Fruit fly (Drosophila melanogaster) whole organism, prepupa: ENCODE data around the gene Rpn3.
A peak's percentile ranks its signal among the peaks of the same experiment; 100 is the strongest.

ENCODE experiments used
- CG10669 ChIP-seq: fragments of 200-800 bp; sonication (Bioruptor generic); optimal IDR thresholded peaks from 3 replicates; lab custom pipeline; 2018; ENCODE audit warnings: missing biosample characterization, mild to moderate bottlenecking, missing genetic modification characterization, moderate library complexity
- CG11294 ChIP-seq: fragments of 200-800 bp; sonication (Bioruptor generic); IDR thresholded peaks from 2 replicates; pipeline ENCODE4 v1.3.6; 2022; ENCODE audit warnings: missing biosample characterization, missing genetic modification characterization
- CG15336 ChIP-seq: fragments of 200-800 bp; sonication (Bioruptor generic); IDR thresholded peaks from 2 replicates; pipeline ENCODE4 v1.3.6; 2022; ENCODE audit warnings: missing biosample characterization, missing genetic modification characterization
- CG1621 ChIP-seq: fragments of 200-800 bp; sonication (Bioruptor generic); optimal IDR thresholded peaks from 3 replicates; lab custom pipeline; 2018; ENCODE audit warnings: missing biosample characterization, mild to moderate bottlenecking, missing genetic modification characterization
- CG16779 ChIP-seq: fragments of 200-800 bp; sonication (Bioruptor generic); optimal IDR thresholded peaks from 3 replicates; lab custom pipeline; 2017; ENCODE audit warnings: missing biosample characterization, mild to moderate bottlenecking, missing genetic modification characterization
- CG3032 ChIP-seq: fragments of 200-800 bp; optimal IDR thresholded peaks from 2 replicates; lab custom pipeline; 2019; ENCODE audit warnings: missing biosample characterization, mild to moderate bottlenecking, missing genetic modification characterization, moderate library complexity
- CG31627 ChIP-seq: fragments of 200-800 bp; sonication (Bioruptor generic); optimal IDR thresholded peaks from 3 replicates; lab custom pipeline; 2016; ENCODE audit warnings: missing biosample characterization, missing genetic modification characterization
- CG32006 ChIP-seq: fragments of 200-800 bp; sonication (Bioruptor generic); optimal IDR thresholded peaks from 3 replicates; lab custom pipeline; 2017; ENCODE audit warnings: missing biosample characterization, mild to moderate bottlenecking, missing genetic modification characterization
- CG34406 ChIP-seq: fragments of 200-800 bp; sonication (Bioruptor generic); optimal IDR thresholded peaks from 3 replicates; lab custom pipeline; 2016; ENCODE audit warnings: missing biosample characterization, missing genetic modification characterization
- CG3919 ChIP-seq: fragments of 200-800 bp; sonication (Bioruptor generic); optimal IDR thresholded peaks from 3 replicates; lab custom pipeline; 2016; ENCODE audit warnings: missing biosample characterization, missing genetic modification characterization
- CG4318 ChIP-seq: fragments of 200-800 bp; sonication (Bioruptor generic); optimal IDR thresholded peaks from 3 replicates; lab custom pipeline; 2017; ENCODE audit warnings: missing biosample characterization, mild to moderate bottlenecking, missing genetic modification characterization
- CG6276 ChIP-seq: fragments of 200-800 bp; sonication (Bioruptor generic); optimal IDR thresholded peaks from 2 replicates; lab custom pipeline; 2017; ENCODE audit warnings: missing biosample characterization, mild to moderate bottlenecking, missing genetic modification characterization
- CG6854 ChIP-seq: fragments of 200-800 bp; sonication (Bioruptor generic); optimal IDR thresholded peaks from 2 replicates; lab custom pipeline; 2017; ENCODE audit warnings: missing biosample characterization, mild to moderate bottlenecking, missing genetic modification characterization
- CG7368 ChIP-seq: fragments of 200-800 bp; sonication (Bioruptor generic); optimal IDR thresholded peaks from 3 replicates; lab custom pipeline; 2016; ENCODE audit warnings: missing biosample characterization, missing genetic modification characterization
- CG8632 ChIP-seq: fragments of 200-800 bp; sonication (Bioruptor generic); optimal IDR thresholded peaks from 3 replicates; lab custom pipeline; 2016; ENCODE audit warnings: missing biosample characterization, missing genetic modification characterization
- CG9139 ChIP-seq: fragments of 200-800 bp; sonication (Bioruptor generic); optimal IDR thresholded peaks from 3 replicates; lab custom pipeline; 2017; ENCODE audit warnings: missing biosample characterization, mild to moderate bottlenecking, missing genetic modification characterization
- Eip93F ChIP-seq: fragments of 200-800 bp; sonication (Bioruptor generic); optimal IDR thresholded peaks from 2 replicates; lab custom pipeline; 2016; ENCODE audit warnings: missing biosample characterization, mild to moderate bottlenecking, missing genetic modification characterization
- Ets21C ChIP-seq: fragments of 200-800 bp; sonication (Bioruptor generic); optimal IDR thresholded peaks from 3 replicates; lab custom pipeline; 2016; ENCODE audit warnings: missing biosample characterization, missing genetic modification characterization
- Ets96B ChIP-seq: fragments of 200-800 bp; optimal IDR thresholded peaks from 2 replicates; lab custom pipeline; 2019; ENCODE audit warnings: missing biosample characterization, mild to moderate bottlenecking, missing genetic modification characterization, moderate library complexity
- Gug ChIP-seq: fragments of 200-800 bp; sonication (Bioruptor generic); IDR thresholded peaks from 2 replicates; pipeline ENCODE4 v1.3.6; 2022; ENCODE audit warnings: missing biosample characterization, missing genetic modification characterization
- Hr38 ChIP-seq: sonication (Bioruptor generic); optimal IDR thresholded peaks from 2 replicates; lab custom pipeline; 2016; ENCODE audit warnings: missing biosample characterization, missing genetic modification characterization
- Lpt ChIP-seq: fragments of 200-800 bp; sonication (Bioruptor generic); optimal IDR thresholded peaks from 3 replicates; lab custom pipeline; 2016; ENCODE audit warnings: missing biosample characterization, missing genetic modification characterization
- Met ChIP-seq: fragments of 200-800 bp; sonication (Bioruptor generic); optimal IDR thresholded peaks from 3 replicates; lab custom pipeline; 2016; ENCODE audit warnings: missing biosample characterization, missing genetic modification characterization
- OdsH ChIP-seq: fragments of 200-800 bp; sonication (Bioruptor generic); optimal IDR thresholded peaks from 3 replicates; lab custom pipeline; 2016; ENCODE audit warnings: missing biosample characterization, missing genetic modification characterization
- Sox15 ChIP-seq: fragments of 200-800 bp; sonication (Bioruptor generic); optimal IDR thresholded peaks from 3 replicates; lab custom pipeline; 2016; ENCODE audit warnings: missing biosample characterization, missing genetic modification characterization
- acj6 ChIP-seq: fragments of 200-800 bp; sonication (Bioruptor generic); optimal IDR thresholded peaks from 3 replicates; lab custom pipeline; 2016; ENCODE audit warnings: missing biosample characterization, missing genetic modification characterization
- cyc ChIP-seq: fragments of 200-800 bp; sonication (Bioruptor generic); optimal IDR thresholded peaks from 3 replicates; lab custom pipeline; 2016; ENCODE audit warnings: missing biosample characterization, missing genetic modification characterization
- dac ChIP-seq: fragments of 200-800 bp; sonication (Bioruptor generic); optimal IDR thresholded peaks from 2 replicates; lab custom pipeline; 2017; ENCODE audit warnings: missing biosample characterization, mild to moderate bottlenecking, missing genetic modification characterization
- dsx ChIP-seq: fragments of 200-800 bp; optimal IDR thresholded peaks from 3 replicates; lab custom pipeline; 2019; ENCODE audit warnings: missing biosample characterization, mild to moderate bottlenecking, missing genetic modification characterization, moderate library complexity; ENCODE audit not compliant: poor library complexity, severe bottlenecking
- fd59A ChIP-seq: fragments of 200-800 bp; sonication (Bioruptor generic); optimal IDR thresholded peaks from 2 replicates; lab custom pipeline; 2017; ENCODE audit warnings: missing biosample characterization, mild to moderate bottlenecking, missing genetic modification characterization, missing genetic modification reagents
- fkh ChIP-seq: fragments of 200-800 bp; sonication (Bioruptor generic); optimal IDR thresholded peaks from 3 replicates; lab custom pipeline; 2017; ENCODE audit warnings: missing biosample characterization, mild to moderate bottlenecking, missing genetic modification characterization, moderate library complexity
- lz ChIP-seq: fragments of 200-800 bp; sonication (Bioruptor generic); optimal IDR thresholded peaks from 3 replicates; lab custom pipeline; 2016; ENCODE audit warnings: missing biosample characterization, missing genetic modification characterization
- net ChIP-seq: fragments of 200-800 bp; sonication (Bioruptor generic); optimal IDR thresholded peaks from 3 replicates; lab custom pipeline; 2016; ENCODE audit warnings: missing biosample characterization, missing genetic modification characterization
- salr ChIP-seq, 2 experiments: fragments of 200-800 bp; sonication (Bioruptor generic); optimal IDR thresholded peaks; 3 replicates each; lab custom pipeline; 2016 to 2018; ENCODE audit warnings: missing biosample characterization in 2 of 2, missing genetic modification characterization in 2 of 2, mild to moderate bottlenecking in 1 of 2
- spab ChIP-seq: fragments of 200-800 bp; sonication (Bioruptor generic); optimal IDR thresholded peaks from 2 replicates; lab custom pipeline; 2017; ENCODE audit warnings: missing biosample characterization, mild to moderate bottlenecking, missing genetic modification characterization, missing genetic modification reagents
- ss ChIP-seq, 2 experiments: fragments of 200-800 bp; sonication (Bioruptor generic); optimal IDR thresholded peaks; 2 replicates in 1 of 2; 3 replicates in 1 of 2; lab custom pipeline; 2017 to 2018; ENCODE audit warnings: mild to moderate bottlenecking in 2 of 2, missing biosample characterization in 2 of 2, missing genetic modification characterization in 2 of 2, moderate library complexity in 1 of 2
- svp ChIP-seq: fragments of 200-800 bp; sonication (Bioruptor generic); peaks from one replicate; lab custom pipeline; 2016; ENCODE audit warnings: missing biosample characterization, missing genetic modification characterization
- topi ChIP-seq: fragments of 200-800 bp; sonication (Bioruptor generic); optimal IDR thresholded peaks from 3 replicates; lab custom pipeline; 2016; ENCODE audit warnings: missing biosample characterization, missing genetic modification characterization

Gene Rpn3

dm6 chr2L:19009130-19009529 lies 42.5 kb upstream of the Rpn3 start, which contains the start of gene RpL30 (continued):
- TF ChIP-seq CG4318 (GFP tag; lab: Kevin White, UChicago) (no peak), Eip93F (GFP tag; lab: Kevin White, UChicago) (no peak), CG1621 (tag; lab: Kevin White, UChicago) (peak; percentile 78), CG6276 (GFP tag; lab: Kevin White, UChicago) (peak; percentile 39), Ets21C (GFP tag; lab: Kevin White, UChicago) (peak; percentile 31), spab (GFP tag; lab: Kevin White, UChicago) (peak; percentile 46), Met (GFP tag; lab: Kevin White, UChicago) (peak; percentile 85), salr (GFP tag; optimal IDR thresholded peaks at IDR 0.05; lab: Kevin White, UChicago) (peak in 1 of 2 experiments; percentile 84), Lpt (GFP tag; lab: Kevin White, UChicago) (no peak), cyc (GFP tag; lab: Kevin White, UChicago) (peak; percentile 77), ss (GFP tag; optimal IDR thresholded peaks at IDR 0.05; lab: Kevin White, UChicago) (peak; percentile 88 to 89), fd59A (GFP tag; lab: Kevin White, UChicago) (peak; percentile 43), CG32006 (GFP tag; lab: Kevin White, UChicago) (peak; percentile 37), svp (GFP tag; lab: Kevin White, UChicago) (peak; percentile 73), CG15336 (GFP tag; lab: Robert Waterston, UW) (peak; percentile 70), dsx (GFP tag; lab: Kevin White, UChicago) (peak; percentile 72), CG9139 (peak; percentile 84)

dm6 chr2L:19010037-19010436 lies 41.6 kb upstream of the Rpn3 start:
- TF ChIP-seq CG31627: no peak
- TF ChIP-seq lz (GFP tag; lab: Kevin White, UChicago): no peak
- TF ChIP-seq Ets96B (tag; lab: Kevin White, UChicago): no peak
- TF ChIP-seq dac (GFP tag; lab: Kevin White, UChicago): no peak
- TF ChIP-seq fkh: no peak
- no peak for TF ChIP-seq Eip93F (GFP tag; lab: Kevin White, UChicago)
- TF ChIP-seq CG8632: no peak
- no peak for TF ChIP-seq dsx (GFP tag; lab: Kevin White, UChicago)
- no peak for TF ChIP-seq CG9139
- TF ChIP-seq Hr38 (GFP tag; lab: Kevin White, UChicago): no peak
- TF ChIP-seq Gug (GFP tag; lab: Robert Waterston, UW): no peak
- no peak for TF ChIP-seq CG10669 (GFP tag; lab: Kevin White, UChicago)
- TF ChIP-seq CG34406 (GFP tag; lab: Kevin White, UChicago): no peak
- no peak for TF ChIP-seq OdsH (GFP tag; lab: Kevin White, UChicago)

- TF ChIP-seq CG31627 (no peak), CG3919 (no peak), net (no peak), dac (GFP tag; lab: Kevin White, UChicago) (no peak), acj6 (GFP tag; lab: Kevin White, UChicago) (no peak), CG10669 (GFP tag; lab: Kevin White, UChicago) (no peak), CG6854 (GFP tag; lab: Kevin White, UChicago) (no peak), CG11294 (GFP tag; lab: Robert Waterston, UW) (no peak), topi (GFP tag; lab: Kevin White, UChicago) (no peak), CG7368 (GFP tag; lab: Kevin White, UChicago) (no peak), CG15336 (GFP tag; lab: Robert Waterston, UW) (no peak), fkh (no peak), Sox15 (no peak), salr (GFP tag; optimal IDR thresholded peaks at IDR 0.05; lab: Kevin White, UChicago) (no peak), CG16779 (tag; lab: Kevin White, UChicago) (no peak), CG3032 (tag; lab: Kevin White, UChicago) (no peak)
These were observed 41.0 kb upstream of the Rpn3 start, which contains the start of gene robl37BC for dm6 chr2L:19010566-19010965. robl37BC (plus strand) TSS chr2L:19010866.
